Fruit fly (Drosophila melanogaster) whole organism, embryonic: ENCODE measurements around the gene Sox21a.

Experiments used
- CG10654 ChIP-seq: fragments of 200-800 bp; sonication (Bioruptor generic); optimal IDR thresholded peaks from 2 replicates; lab custom pipeline; 2016; ENCODE audit warnings: missing biosample characterization, missing genetic modification characterization
- CG10959 ChIP-seq: fragments of 200-800 bp; sonication (Bioruptor generic); IDR thresholded peaks from 2 replicates; pipeline ENCODE4 v1.3.6; 2022; ENCODE audit warnings: missing biosample characterization, missing genetic modification characterization
- CG11247 ChIP-seq: fragments of 200-800 bp; sonication (Bioruptor generic); IDR thresholded peaks from 2 replicates; pipeline ENCODE4 v1.3.6; 2022; ENCODE audit warnings: missing biosample characterization, missing genetic modification characterization
- CG11695 ChIP-seq: fragments of 200-800 bp; sonication (Bioruptor generic); IDR thresholded peaks from 3 replicates; pipeline ENCODE4 v1.3.6; 2022; ENCODE audit warnings: missing biosample characterization, missing genetic modification characterization
- CG15269 ChIP-seq: fragments of 200-800 bp; sonication (Bioruptor generic); optimal IDR thresholded peaks from 2 replicates; lab custom pipeline; 2018; ENCODE audit warnings: missing biosample characterization, mild to moderate bottlenecking, missing genetic modification characterization, moderate library complexity
- CG17359 ChIP-seq: fragments of 200-800 bp; sonication (Bioruptor generic); optimal IDR thresholded peaks from 3 replicates; lab custom pipeline; 2018; ENCODE audit warnings: missing biosample characterization, mild to moderate bottlenecking, missing genetic modification characterization, moderate library complexity
- CG17361 ChIP-seq: fragments of 200-800 bp; sonication (Bioruptor generic); IDR thresholded peaks from 3 replicates; pipeline ENCODE4 v1.3.6; 2022; ENCODE audit warnings: missing biosample characterization, missing genetic modification characterization
- CG2116 ChIP-seq: fragments of 200-800 bp; sonication (Bioruptor generic); optimal IDR thresholded peaks from 3 replicates; lab custom pipeline; 2018; ENCODE audit warnings: missing biosample characterization, mild to moderate bottlenecking, missing genetic modification characterization
- CG2678 ChIP-seq: fragments of 200-800 bp; sonication (Bioruptor generic); optimal IDR thresholded peaks from 3 replicates; lab custom pipeline; 2019; ENCODE audit warnings: missing biosample characterization, mild to moderate bottlenecking, missing genetic modification characterization, moderate library complexity
- CG31388 ChIP-seq: fragments of 200-800 bp; sonication (Bioruptor generic); optimal IDR thresholded peaks from 2 replicates; lab custom pipeline; 2016; ENCODE audit warnings: missing biosample characterization, missing genetic modification characterization
- CG33213 ChIP-seq: fragments of 200-800 bp; sonication (Bioruptor generic); optimal IDR thresholded peaks from 3 replicates; lab custom pipeline; 2016; ENCODE audit warnings: missing biosample characterization, missing genetic modification characterization
- CG34224 ChIP-seq: fragments of 200-800 bp; sonication (Bioruptor generic); IDR thresholded peaks from 3 replicates; pipeline ENCODE4 v1.3.6; 2022; ENCODE audit warnings: missing biosample characterization, missing genetic modification characterization; ENCODE audit not compliant: partially characterized antibody
- CG3995 ChIP-seq: fragments of 200-800 bp; sonication (Bioruptor generic); optimal IDR thresholded peaks from 3 replicates; lab custom pipeline; 2016; ENCODE audit warnings: missing biosample characterization, missing genetic modification characterization
- CG6654 ChIP-seq: fragments of 200-800 bp; sonication (Bioruptor generic); optimal IDR thresholded peaks from 2 replicates; lab custom pipeline; 2017; ENCODE audit warnings: missing biosample characterization, mild to moderate bottlenecking, missing genetic modification characterization
- CG6765 ChIP-seq: fragments of 200-800 bp; sonication (Bioruptor generic); optimal IDR thresholded peaks from 3 replicates; lab custom pipeline; 2017; ENCODE audit warnings: missing biosample characterization, mild to moderate bottlenecking, missing genetic modification characterization
- CG8765 ChIP-seq: fragments of 200-800 bp; sonication (Bioruptor generic); IDR thresholded peaks from 2 replicates; pipeline ENCODE4 v1.3.6; 2022; ENCODE audit warnings: missing biosample characterization, missing genetic modification characterization
- CG9797 ChIP-seq: fragments of 200-800 bp; sonication (Bioruptor generic); optimal IDR thresholded peaks from 3 replicates; lab custom pipeline; 2018; ENCODE audit warnings: missing biosample characterization, mild to moderate bottlenecking, missing genetic modification characterization
- CG9932 ChIP-seq: fragments of 200-800 bp; sonication (Bioruptor generic); IDR thresholded peaks from 2 replicates; pipeline ENCODE4 v1.3.6; 2022; ENCODE audit warnings: missing biosample characterization, missing genetic modification characterization
- Chrac-16 ChIP-seq: fragments of 200-800 bp; sonication (Bioruptor generic); optimal IDR thresholded peaks from 3 replicates; lab custom pipeline; 2016; ENCODE audit warnings: missing biosample characterization, missing genetic modification characterization
- D19B ChIP-seq: fragments of 200-800 bp; sonication (Bioruptor generic); optimal IDR thresholded peaks from 2 replicates; lab custom pipeline; 2017; ENCODE audit warnings: missing biosample characterization, mild to moderate bottlenecking, missing genetic modification characterization
- Doc3 ChIP-seq: fragments of 200-800 bp; sonication (Bioruptor generic); IDR thresholded peaks from 3 replicates; pipeline ENCODE4 v1.3.6; 2022; ENCODE audit warnings: missing biosample characterization, missing genetic modification characterization; ENCODE audit not compliant: partially characterized antibody
- Elba2 ChIP-seq: fragments of 200-800 bp; sonication (Bioruptor generic); optimal IDR thresholded peaks from 3 replicates; lab custom pipeline; 2016; ENCODE audit warnings: missing biosample characterization, missing genetic modification characterization
- Ets97D ChIP-seq: fragments of 200-800 bp; sonication (Bioruptor generic); optimal IDR thresholded peaks from 3 replicates; lab custom pipeline; 2016; ENCODE audit warnings: missing biosample characterization, missing genetic modification characterization
- Kr ChIP-seq: fragments of 200-800 bp; sonication (Bioruptor generic); optimal IDR thresholded peaks from 2 replicates; lab custom pipeline; 2017; ENCODE audit warnings: missing biosample characterization, mild to moderate bottlenecking, missing genetic modification characterization
- Lhr ChIP-seq: fragments of 200-800 bp; sonication (Bioruptor generic); optimal IDR thresholded peaks from 3 replicates; lab custom pipeline; 2017; ENCODE audit warnings: mild to moderate bottlenecking, missing biosample characterization, missing genetic modification reagents, missing genetic modification characterization
- NFAT ChIP-seq: fragments of 200-800 bp; sonication (Bioruptor generic); IDR thresholded peaks from 2 replicates; pipeline ENCODE4 v1.3.6; 2022; ENCODE audit warnings: missing biosample characterization, missing genetic modification characterization
- Nf-YB ChIP-seq: fragments of 200-800 bp; sonication (Bioruptor generic); optimal IDR thresholded peaks from 3 replicates; lab custom pipeline; 2019; ENCODE audit warnings: missing biosample characterization, mild to moderate bottlenecking, missing genetic modification characterization, moderate library complexity
- Oaz ChIP-seq: fragments of 200-800 bp; sonication (Bioruptor generic); IDR thresholded peaks from 2 replicates; pipeline ENCODE4 v1.3.6; 2022; ENCODE audit warnings: missing biosample characterization, missing genetic modification characterization
- Oli ChIP-seq: fragments of 200-800 bp; sonication (Bioruptor generic); optimal IDR thresholded peaks from 2 replicates; lab custom pipeline; 2018; ENCODE audit warnings: missing biosample characterization, mild to moderate bottlenecking, missing genetic modification characterization, moderate library complexity
- Optix ChIP-seq: fragments of 200-800 bp; sonication (Bioruptor generic); IDR thresholded peaks from 3 replicates; pipeline ENCODE4 v1.3.6; 2022; ENCODE audit warnings: missing biosample characterization, missing genetic modification characterization
- Pdp1 ChIP-seq, 2 experiments: fragments of 200-800 bp; sonication (Bioruptor generic); optimal IDR thresholded peaks; 3 replicates each; lab custom pipeline; 2016; ENCODE audit warnings: missing biosample characterization in 2 of 2, missing genetic modification characterization in 2 of 2, mild to moderate bottlenecking in 1 of 2, moderate library complexity in 1 of 2
- Sox100B ChIP-seq: fragments of 200-800 bp; sonication (Bioruptor generic); optimal IDR thresholded peaks from 3 replicates; lab custom pipeline; 2018; ENCODE audit warnings: missing biosample characterization, mild to moderate bottlenecking, missing genetic modification characterization
- ac ChIP-seq: fragments of 200-800 bp; sonication (Bioruptor generic); optimal IDR thresholded peaks from 3 replicates; lab custom pipeline; 2017; ENCODE audit warnings: missing biosample characterization, mild to moderate bottlenecking, missing genetic modification characterization
- aop ChIP-seq: fragments of 200-800 bp; sonication (Bioruptor generic); IDR thresholded peaks from 2 replicates; pipeline ENCODE4 v1.3.6; 2022; ENCODE audit warnings: missing biosample characterization, missing genetic modification characterization
- ap ChIP-seq: fragments of 200-800 bp; sonication (Bioruptor generic); IDR thresholded peaks from 2 replicates; pipeline ENCODE4 v1.3.6; 2022; ENCODE audit warnings: missing biosample characterization, missing genetic modification characterization
- ato ChIP-seq: fragments of 200-800 bp; sonication (Bioruptor generic); IDR thresholded peaks from 2 replicates; pipeline ENCODE4 v1.3.6; 2022; ENCODE audit warnings: missing biosample characterization, missing genetic modification characterization; ENCODE audit not compliant: partially characterized antibody
- cas ChIP-seq: fragments of 200-800 bp; sonication (Bioruptor generic); IDR thresholded peaks from 2 replicates; pipeline ENCODE4 v1.3.6; 2022; ENCODE audit warnings: missing biosample characterization, missing genetic modification characterization
- ems ChIP-seq: fragments of 200-800 bp; sonication (Bioruptor generic); optimal IDR thresholded peaks from 3 replicates; lab custom pipeline; 2016; ENCODE audit warnings: missing biosample characterization, missing genetic modification characterization
- gsb-n ChIP-seq: fragments of 200-800 bp; sonication (Bioruptor generic); optimal IDR thresholded peaks from 3 replicates; lab custom pipeline; 2018; ENCODE audit warnings: missing biosample characterization, mild to moderate bottlenecking, missing genetic modification characterization
- hth ChIP-seq: fragments of >200 bp; optimal IDR thresholded peaks from 2 replicates; lab custom pipeline; 2017; ENCODE audit warnings: inconsistent platforms
- ken ChIP-seq: fragments of 200-800 bp; sonication (Bioruptor generic); IDR thresholded peaks from 3 replicates; pipeline ENCODE4 v1.3.6; 2022; ENCODE audit warnings: missing biosample characterization, missing genetic modification characterization
- klu ChIP-seq: fragments of 200-800 bp; sonication (Bioruptor generic); IDR thresholded peaks from 2 replicates; pipeline ENCODE4 v1.3.6; 2022; ENCODE audit warnings: missing biosample characterization, missing genetic modification characterization
- nerfin-1 ChIP-seq: fragments of 200-800 bp; sonication (Bioruptor generic); optimal IDR thresholded peaks from 3 replicates; lab custom pipeline; 2019; ENCODE audit warnings: missing biosample characterization, mild to moderate bottlenecking, missing genetic modification characterization, moderate library complexity
- pita ChIP-seq: fragments of 200-800 bp; sonication (Bioruptor generic); optimal IDR thresholded peaks from 2 replicates; lab custom pipeline; 2017; ENCODE audit warnings: missing biosample characterization, mild to moderate bottlenecking, missing genetic modification characterization
- pnt ChIP-seq: fragments of 200-800 bp; sonication (Bioruptor generic); optimal IDR thresholded peaks from 3 replicates; lab custom pipeline; 2016; ENCODE audit warnings: missing biosample characterization, missing genetic modification characterization
- pros ChIP-seq: fragments of 200-800 bp; sonication (Bioruptor generic); optimal IDR thresholded peaks from 3 replicates; lab custom pipeline; 2019; ENCODE audit warnings: missing biosample characterization, mild to moderate bottlenecking, missing genetic modification characterization, moderate library complexity
- salm ChIP-seq: fragments of 200-800 bp; sonication (Bioruptor generic); optimal IDR thresholded peaks from 2 replicates; lab custom pipeline; 2018; ENCODE audit warnings: missing biosample characterization, mild to moderate bottlenecking, missing genetic modification characterization
- ssp ChIP-seq: fragments of 200-800 bp; sonication (Bioruptor generic); IDR thresholded peaks from 2 replicates; pipeline ENCODE4 v1.3.6; 2022; ENCODE audit warnings: missing biosample characterization, missing genetic modification characterization
- tgo ChIP-seq: fragments of 200-800 bp; sonication (Bioruptor generic); IDR thresholded peaks from 3 replicates; pipeline ENCODE4 v1.3.6; 2022; ENCODE audit warnings: missing biosample characterization, missing genetic modification characterization
- tna ChIP-seq: fragments of 200-800 bp; sonication (Bioruptor generic); IDR thresholded peaks from 2 replicates; pipeline ENCODE4 v1.3.6; 2022; ENCODE audit warnings: missing biosample characterization, missing genetic modification characterization; ENCODE audit not compliant: partially characterized antibody
- wek ChIP-seq: fragments of 200-800 bp; sonication (Bioruptor generic); optimal IDR thresholded peaks from 3 replicates; lab custom pipeline; 2018; ENCODE audit warnings: missing biosample characterization, mild to moderate bottlenecking, missing genetic modification characterization, moderate library complexity

The Sox21a gene

DNA sequence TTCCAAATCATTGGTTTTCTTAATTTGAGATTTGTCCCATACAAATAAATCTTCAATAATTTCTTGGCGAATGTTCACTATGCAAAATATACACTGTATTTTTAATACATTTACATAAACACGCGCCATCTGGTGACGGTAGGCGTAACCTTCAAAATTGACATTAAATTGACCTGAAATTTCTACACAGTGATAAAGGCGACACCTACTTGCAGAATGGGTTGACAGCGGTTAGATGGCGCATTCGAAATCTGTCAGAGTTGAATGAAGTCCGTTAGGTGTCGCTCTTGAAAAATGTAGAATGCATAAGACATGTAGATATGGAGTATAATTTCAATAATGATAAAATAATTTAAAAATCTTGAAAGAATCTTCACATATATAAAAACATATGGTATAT lies 3.5 kb upstream of the Sox21a start (continued):
- TF ChIP-seq klu (peak; percentile 70), CG6654 (GFP tag; lab: Kevin White, UChicago) (no peak), CG33213 (GFP tag; lab: Kevin White, UChicago) (peak; percentile 85), CG8765 (peak; percentile 79), hth (lab: Kevin White, UChicago) (no peak), CG31388 (peak; percentile 69), Chrac-16 (peak; percentile 92), salm (tag; lab: Kevin White, UChicago) (peak; percentile 46), pnt (peak; percentile 95), Sox100B (no peak), cas (GFP tag; lab: Robert Waterston, UW) (no peak), CG34224 (no peak), ken (GFP tag; lab: Robert Waterston, UW) (peak; percentile 86), CG9797 (GFP tag; lab: Kevin White, UChicago) (no peak), Nf-YB (GFP tag; lab: Kevin White, UChicago) (peak; percentile 44), CG17361 (GFP tag; lab: Robert Waterston, UW) (peak; percentile 54; the same call in 1 of the 3 replicates), CG10959 (GFP tag; lab: Robert Waterston, UW) (peak; percentile 83), D19B (GFP tag; lab: Kevin White, UChicago) (peak; percentile 17), Doc3 (GFP tag; lab: Robert Waterston, UW) (no peak), Pdp1 (GFP tag; optimal IDR thresholded peaks at IDR 0.05; lab: Kevin White, UChicago) (peak; percentile 90 to 92), Oaz (no peak; the same call in 1 of the 2 replicates), ssp (GFP tag; lab: Robert Waterston, UW) (peak; percentile 81), Elba2 (GFP tag; lab: Kevin White, UChicago) (peak; percentile 57), NFAT (peak; percentile 93), Optix (no peak; the same call in none of the 3 replicates), CG11247 (peak; percentile 89), pita (GFP tag; lab: Kevin White, UChicago) (peak; percentile 72), Lhr (GFP tag; lab: Kevin White, UChicago) (peak; percentile 94), aop (no peak), Ets97D (GFP tag; lab: Kevin White, UChicago) (peak; percentile 64), ap (GFP tag; lab: Robert Waterston, UW) (no peak; the same call in 1 of the 2 replicates), CG9932 (GFP tag; lab: Robert Waterston, UW) (peak; percentile 93), wek (GFP tag; lab: Kevin White, UChicago) (no peak), CG2116 (peak; percentile 52), Kr (no peak), CG10654 (GFP tag; lab: Kevin White, UChicago) (peak; percentile 73), ato (0 out of 2 replicates have a peak, but pooled peaks have one; percentile 19), Oli (tag; lab: Kevin White, UChicago) (peak; percentile 56), CG2678 (tag; lab: Kevin White, UChicago) (peak; percentile 59), ac (GFP tag; lab: Kevin White, UChicago) (peak; percentile 15), nerfin-1 (tag; lab: Kevin White, UChicago) (peak; percentile 37), ems (GFP tag; lab: Kevin White, UChicago) (peak; percentile 65), CG6765 (GFP tag; lab: Kevin White, UChicago) (no peak), CG17359 (tag; lab: Kevin White, UChicago) (peak; percentile 73), gsb-n (tag; lab: Kevin White, UChicago) (peak; percentile 68), pros (GFP tag; lab: Kevin White, UChicago) (no peak), CG11695 (GFP tag; lab: Robert Waterston, UW) (no peak; the same call in 2 of the 3 replicates), tgo (GFP tag; lab: Robert Waterston, UW) (peak; percentile 71), CG3995 (no peak), tna (GFP tag; lab: Robert Waterston, UW) (no peak; the same call in 1 of the 2 replicates), CG15269 (tag; lab: Kevin White, UChicago) (peak; percentile 59)
